Fruit fly (Drosophila melanogaster): ENCODE measurements around the gene Vav.

The Vav gene

DNA sequence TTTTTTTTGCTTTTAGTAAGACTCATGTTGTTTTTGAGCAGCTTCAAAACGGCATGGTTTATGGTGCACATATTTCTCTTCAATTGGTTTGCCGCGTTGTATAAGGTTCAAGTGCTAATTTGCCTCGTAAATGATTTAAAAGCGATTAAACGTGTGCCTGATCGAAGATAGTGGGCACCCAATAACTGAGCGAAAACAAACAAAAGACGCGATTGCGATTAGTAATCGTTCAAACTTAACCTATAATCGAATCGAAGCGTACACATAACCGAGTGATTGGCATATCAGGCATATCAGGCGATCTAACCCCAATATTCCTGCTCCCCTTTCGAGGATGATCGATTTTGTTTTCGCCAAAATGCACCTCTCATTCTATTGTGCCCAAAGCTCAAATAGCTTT, 32.4 kb downstream of the Vav start:
- TF ChIP-seq Mnt (GFP tag; optimal IDR thresholded peaks at IDR 0.05) (peak; percentile 26), Clk (GFP tag; optimal IDR thresholded peaks at IDR 0.05) (no peak)

dm6 chrX:19294953-19295352, 33.3 kb downstream of the Vav start:
- TF ChIP-seq Hr96 (GFP tag; optimal IDR thresholded peaks at IDR 0.05), result no peak
- TF ChIP-seq Mnt (GFP tag; optimal IDR thresholded peaks at IDR 0.05), result no peak
- TF ChIP-seq cnc (optimal IDR thresholded peaks at IDR 0.05), result no peak
- no peak for TF ChIP-seq CG7101 (tag; optimal IDR thresholded peaks at IDR 0.05)
- no peak for TF ChIP-seq pad (GFP tag; optimal IDR thresholded peaks at IDR 0.05)
- no peak for TF ChIP-seq toe (GFP tag; optimal IDR thresholded peaks at IDR 0.05)
- no peak for TF ChIP-seq CG33017 (tag; optimal IDR thresholded peaks at IDR 0.05)
- TF ChIP-seq CG1620 (GFP tag; optimal IDR thresholded peaks at IDR 0.05), result no peak
- TF ChIP-seq CG14711 (tag; optimal IDR thresholded peaks at IDR 0.05), result no peak

dm6 chrX:19295831-19296423, 34.3 kb downstream of the Vav start:
- TF ChIP-seq CG14711 (tag; optimal IDR thresholded peaks at IDR 0.05) (no peak), CG12768 (GFP tag; optimal IDR thresholded peaks at IDR 0.05) (no peak), pad (GFP tag; optimal IDR thresholded peaks at IDR 0.05) (no peak), CG7101 (tag; optimal IDR thresholded peaks at IDR 0.05) (no peak), CG33017 (tag; optimal IDR thresholded peaks at IDR 0.05) (no peak), Hr96 (GFP tag; optimal IDR thresholded peaks at IDR 0.05) (no peak), CG1620 (GFP tag; optimal IDR thresholded peaks at IDR 0.05) (no peak), cic (GFP tag; optimal IDR thresholded peaks at IDR 0.05) (no peak)

dm6 chrX:19297899-19298784, 36.5 kb downstream of the Vav start, which contains the start of gene CG8034:
CG8034 (minus strand) TSS chrX:19298162.
- TF ChIP-seq CG12768 (GFP tag; optimal IDR thresholded peaks at IDR 0.05) (peak; percentile 89), Hr96 (GFP tag; optimal IDR thresholded peaks at IDR 0.05) (peak; percentile 97), cnc (optimal IDR thresholded peaks at IDR 0.05) (no peak), ovo (GFP tag; optimal IDR thresholded peaks at IDR 0.05) (peak; percentile 96), CG14711 (tag; optimal IDR thresholded peaks at IDR 0.05) (peak; percentile 87), pad (GFP tag; optimal IDR thresholded peaks at IDR 0.05) (peak; percentile 91), CG33017 (tag; optimal IDR thresholded peaks at IDR 0.05) (peak; percentile 90), CG7045 (GFP tag; optimal IDR thresholded peaks at IDR 0.05) (peak; percentile 88), CG5204 (GFP tag; optimal IDR thresholded peaks at IDR 0.05) (peak; percentile 94), cic (GFP tag; optimal IDR thresholded peaks at IDR 0.05) (peak; percentile 84), Crg-1 (GFP tag; optimal IDR thresholded peaks at IDR 0.05) (peak; percentile 94), kay (GFP tag; ENCODE audit: borderline replicate concordance) (peak; percentile 84), CG1620 (GFP tag; optimal IDR thresholded peaks at IDR 0.05) (peak; percentile 95), CG7101 (tag; optimal IDR thresholded peaks at IDR 0.05) (peak; percentile 97), CG11617 (GFP tag; optimal IDR thresholded peaks at IDR 0.05) (peak; percentile 97), Clk (GFP tag; optimal IDR thresholded peaks at IDR 0.05) (peak; percentile 79), tj (GFP tag; optimal IDR thresholded peaks at IDR 0.05) (peak; percentile 89), toe (GFP tag; optimal IDR thresholded peaks at IDR 0.05) (peak; percentile 91), bab1 (GFP tag; optimal IDR thresholded peaks at IDR 0.05) (peak; percentile 97), Mnt (GFP tag; optimal IDR thresholded peaks at IDR 0.05) (peak; percentile 91)

- TF ChIP-seq Clk (GFP tag; optimal IDR thresholded peaks at IDR 0.05) (no peak), CG12768 (GFP tag; optimal IDR thresholded peaks at IDR 0.05) (no peak), CG1620 (GFP tag; optimal IDR thresholded peaks at IDR 0.05) (peak; percentile 13), CG11617 (GFP tag; optimal IDR thresholded peaks at IDR 0.05) (no peak), bab1 (GFP tag; optimal IDR thresholded peaks at IDR 0.05) (peak; percentile 21), Crg-1 (GFP tag; optimal IDR thresholded peaks at IDR 0.05) (no peak), ovo (GFP tag; optimal IDR thresholded peaks at IDR 0.05) (no peak), CG7045 (GFP tag; optimal IDR thresholded peaks at IDR 0.05) (no peak), kay (GFP tag; ENCODE audit: borderline replicate concordance) (no peak), CG5204 (GFP tag; optimal IDR thresholded peaks at IDR 0.05) (peak; percentile 39), CG14711 (tag; optimal IDR thresholded peaks at IDR 0.05) (peak; percentile 55), CG7101 (tag; optimal IDR thresholded peaks at IDR 0.05) (peak; percentile 17), Mnt (GFP tag; optimal IDR thresholded peaks at IDR 0.05) (no peak)
Observed at dm6 chrX:19298785-19299114, 37.1 kb downstream of the Vav start.

DNA sequence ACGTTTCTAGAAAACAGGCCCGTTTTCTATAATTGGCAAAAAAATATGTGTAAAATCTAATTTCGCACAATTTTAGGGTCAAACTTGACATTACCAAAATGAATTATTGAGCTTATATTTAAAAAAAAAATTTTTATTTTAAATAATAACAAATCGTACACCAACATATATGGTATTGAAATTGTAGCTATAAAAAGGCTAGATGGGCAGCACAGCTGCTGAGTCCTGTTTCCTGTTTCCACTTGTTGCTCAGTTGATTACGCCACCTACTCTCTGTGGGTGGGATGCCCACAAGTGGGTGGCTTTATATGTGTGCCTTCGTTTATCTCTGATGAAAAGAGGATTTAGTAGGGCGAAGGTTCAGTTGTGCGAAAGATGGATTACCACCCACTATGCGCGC, 37.7 kb downstream of the Vav start:
- no peak for TF ChIP-seq pad (GFP tag; optimal IDR thresholded peaks at IDR 0.05)
- TF ChIP-seq Crg-1 (GFP tag; optimal IDR thresholded peaks at IDR 0.05), result no peak
- TF ChIP-seq bab1 (GFP tag; optimal IDR thresholded peaks at IDR 0.05), result no peak
- TF ChIP-seq CG12768 (GFP tag; optimal IDR thresholded peaks at IDR 0.05), result no peak
- no peak for TF ChIP-seq CG14711 (tag; optimal IDR thresholded peaks at IDR 0.05)
- TF ChIP-seq CG33017 (tag; optimal IDR thresholded peaks at IDR 0.05), result no peak
- TF ChIP-seq kay (GFP tag; ENCODE audit: borderline replicate concordance), result no peak
- no peak for TF ChIP-seq CG5204 (GFP tag; optimal IDR thresholded peaks at IDR 0.05)
- TF ChIP-seq tj (GFP tag; optimal IDR thresholded peaks at IDR 0.05), result no peak
- TF ChIP-seq toe (GFP tag; optimal IDR thresholded peaks at IDR 0.05), result no peak
- TF ChIP-seq Hr96 (GFP tag; optimal IDR thresholded peaks at IDR 0.05), result no peak
- TF ChIP-seq CG7045 (GFP tag; optimal IDR thresholded peaks at IDR 0.05), result no peak
- no peak for TF ChIP-seq cic (GFP tag; optimal IDR thresholded peaks at IDR 0.05)
- no peak for TF ChIP-seq cnc (optimal IDR thresholded peaks at IDR 0.05)
- no peak for TF ChIP-seq ovo (GFP tag; optimal IDR thresholded peaks at IDR 0.05)
- no peak for TF ChIP-seq CG7101 (tag; optimal IDR thresholded peaks at IDR 0.05)
- no peak for TF ChIP-seq Clk (GFP tag; optimal IDR thresholded peaks at IDR 0.05)
- no peak for TF ChIP-seq CG1620 (GFP tag; optimal IDR thresholded peaks at IDR 0.05)
- TF ChIP-seq CG11617 (GFP tag; optimal IDR thresholded peaks at IDR 0.05), result no peak

Data from whole organism, adult.